Worm (Caenorhabditis elegans): ENCODE results near the gene ceh-53.

Gene ceh-53

DNA sequence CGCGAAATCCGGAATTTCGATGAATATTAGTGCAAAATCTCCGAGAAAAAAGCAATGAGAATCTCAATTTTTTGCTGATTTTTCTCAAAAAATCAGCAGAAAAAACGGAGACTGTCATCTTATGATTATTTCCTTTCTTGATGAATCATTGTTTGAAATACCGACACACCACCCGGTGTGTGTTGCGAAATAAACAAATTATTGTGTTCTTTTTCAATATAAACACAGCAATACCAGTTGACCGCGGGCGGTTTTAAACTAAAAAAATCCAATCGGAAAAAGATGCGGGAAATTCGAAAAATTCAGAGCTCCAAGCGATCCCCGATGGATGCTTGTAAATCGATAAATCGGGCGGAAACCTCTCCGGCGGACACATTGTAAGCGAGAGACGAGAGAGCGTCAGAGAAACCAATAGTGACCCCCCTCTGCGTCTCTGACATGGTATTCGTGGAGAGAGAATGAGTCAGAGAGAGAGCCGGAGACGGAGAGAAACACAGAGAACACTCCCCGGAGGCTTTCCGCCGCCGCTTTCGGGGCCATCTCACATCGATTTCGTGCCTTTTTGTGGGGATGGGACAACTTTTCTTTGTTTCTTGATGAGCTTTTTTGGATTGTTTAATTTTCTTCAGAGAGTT lies 17.5 kb downstream of the ceh-53 start (continued):
- TF ChIP-seq unc-130 (GFP tag; optimal IDR thresholded peaks at IDR 0.05), result no peak
- TF ChIP-seq mep-1 (tag; optimal IDR thresholded peaks at IDR 0.05), result peak; percentile 60
- no peak for TF ChIP-seq snpc-1.2 (GFP tag; IDR thresholded peaks at IDR 0.05)
- 0 out of 2 replicates have a peak, but pooled peaks have one; percentile 6 for TF ChIP-seq ceh-44 (GFP tag; IDR thresholded peaks at IDR 0.05)
- TF ChIP-seq ZK546.5 (tag; optimal IDR thresholded peaks at IDR 0.05), result no peak
- no peak for TF ChIP-seq zip-11 (GFP tag; IDR thresholded peaks at IDR 0.05)
- TF ChIP-seq mdt-29 (GFP tag; IDR thresholded peaks at IDR 0.05), result no peak
- TF ChIP-seq nhr-237 (tag; optimal IDR thresholded peaks at IDR 0.05), result no peak
- no peak for TF ChIP-seq mxl-2 (GFP tag; conservative IDR thresholded peaks at IDR 0.05)
- no peak for TF ChIP-seq Y48G9A.11 (GFP tag; IDR thresholded peaks at IDR 0.05)
- no peak for TF ChIP-seq lin-29 (GFP tag; IDR thresholded peaks at IDR 0.05)
- no peak for TF ChIP-seq gei-8 (GFP tag; optimal IDR thresholded peaks at IDR 0.05)
- no peak for TF ChIP-seq cey-2 (tag; optimal IDR thresholded peaks at IDR 0.05; ENCODE audit: borderline replicate concordance, insufficient read depth)
- no peak for TF ChIP-seq madf-9 (GFP tag; conservative IDR thresholded peaks at IDR 0.05)
- TF ChIP-seq dve-1 (tag; optimal IDR thresholded peaks at IDR 0.05; ENCODE audit: insufficient read depth), result peak; percentile 48
- peak; percentile 63 for TF ChIP-seq rbr-2 (tag; optimal IDR thresholded peaks at IDR 0.05)
- no peak for TF ChIP-seq nhr-111 (GFP tag; optimal IDR thresholded peaks at IDR 0.05)
- no peak for TF ChIP-seq nhr-76 (tag; optimal IDR thresholded peaks at IDR 0.05)
- no peak for TF ChIP-seq D1046.2 (GFP tag; IDR thresholded peaks at IDR 0.05)
- TF ChIP-seq ceh-20 (GFP tag; IDR thresholded peaks at IDR 0.05), result no peak
- TF ChIP-seq aly-2 (tag; optimal IDR thresholded peaks at IDR 0.05), result no peak
- no peak for TF ChIP-seq dmd-9 (GFP tag; IDR thresholded peaks at IDR 0.05)
- TF ChIP-seq unc-62 (GFP tag; optimal IDR thresholded peaks at IDR 0.05 in 1 of 2), result peak in 1 of 2 experiments; percentile 96
- TF ChIP-seq unc-62 (tag; optimal IDR thresholded peaks at IDR 0.05), result no peak
- TF ChIP-seq nhr-10 (tag; optimal IDR thresholded peaks at IDR 0.05), result no peak
- peak; percentile 68 for TF ChIP-seq mes-2 (tag; optimal IDR thresholded peaks at IDR 0.05; ENCODE audit: poor library complexity, severe bottlenecking)
- TF ChIP-seq ama-1 (optimal IDR thresholded peaks at IDR 0.05), result no peak
- TF ChIP-seq ztf-7 (tag; optimal IDR thresholded peaks at IDR 0.05), result no peak
- TF ChIP-seq ceh-82 (tag; optimal IDR thresholded peaks at IDR 0.05), result no peak
- TF ChIP-seq snpc-4 (tag; optimal IDR thresholded peaks at IDR 0.05), result no peak
- TF ChIP-seq egl-27 (tag; optimal IDR thresholded peaks at IDR 0.05), result no peak
- TF ChIP-seq F26F4.8 (GFP tag; conservative IDR thresholded peaks at IDR 0.05), result no peak
- TF ChIP-seq lin-1 (GFP tag; IDR thresholded peaks at IDR 0.05), result no peak
- TF ChIP-seq dpl-1 (GFP tag; optimal IDR thresholded peaks at IDR 0.05), result peak; percentile 42
- TF ChIP-seq nhr-102 (tag; optimal IDR thresholded peaks at IDR 0.05), result no peak
- no peak for TF ChIP-seq R02D3.7 (tag; optimal IDR thresholded peaks at IDR 0.05)
- no peak for TF ChIP-seq nhr-77 (tag; optimal IDR thresholded peaks at IDR 0.05)
- peak in 1 of 2 experiments; percentile 13 for TF ChIP-seq hif-1 (tag; optimal IDR thresholded peaks at IDR 0.05)
- peak; percentile 68; the same call in 1 of the 2 replicates for TF ChIP-seq egl-43 (GFP tag; IDR thresholded peaks at IDR 0.05)
- no peak for TF ChIP-seq Y75B8A.6 (GFP tag; IDR thresholded peaks at IDR 0.05)
- TF ChIP-seq zip-2 (tag; optimal IDR thresholded peaks at IDR 0.05), result no peak
- no peak for TF ChIP-seq Y5F2A.4 (GFP tag; optimal IDR thresholded peaks at IDR 0.05)
- no peak for TF ChIP-seq attf-4 (tag; optimal IDR thresholded peaks at IDR 0.05)
- no peak for TF ChIP-seq F37D6.2 (tag; optimal IDR thresholded peaks at IDR 0.05)
- TF ChIP-seq vab-7 (GFP tag; IDR thresholded peaks at IDR 0.05), result no peak
- TF ChIP-seq lin-38 (GFP tag; IDR thresholded peaks at IDR 0.05), result peak; percentile 48; the same call in 1 of the 2 replicates
- TF ChIP-seq ces-1 (GFP tag; optimal IDR thresholded peaks at IDR 0.05), result no peak
- TF ChIP-seq lin-15B (tag; optimal IDR thresholded peaks at IDR 0.05), result no peak
- TF ChIP-seq Y105C5A.15 (GFP tag; IDR thresholded peaks at IDR 0.05), result no peak
- TF ChIP-seq F10B5.3 (tag; optimal IDR thresholded peaks at IDR 0.05), result no peak
- no peak for TF ChIP-seq spr-3 (GFP tag; optimal IDR thresholded peaks at IDR 0.05)
